Worm (Caenorhabditis elegans): ENCODE measurements around the gene tiar-1.

The tiar-1 gene

ce11 chrII:5688959-5689358 lies 25.7 kb downstream of the tiar-1 start, which contains the start of gene C25H3.11:
TSS of gene C25H3.11 (minus strand) at chrII:5689040.
- TF ChIP-seq F10E7.11 (tag; optimal IDR thresholded peaks at IDR 0.05) (no peak), lsl-1 (GFP tag; optimal IDR thresholded peaks at IDR 0.05) (no peak), attf-3 (GFP tag; conservative IDR thresholded peaks at IDR 0.05) (no peak), ceh-40 (GFP tag; IDR thresholded peaks at IDR 0.05) (no peak), rec-8 (tag; optimal IDR thresholded peaks at IDR 0.05) (no peak), bed-2 (GFP tag; IDR thresholded peaks at IDR 0.05) (no peak), ets-4 (GFP tag; optimal IDR thresholded peaks at IDR 0.05) (no peak), nhr-80 (tag; optimal IDR thresholded peaks at IDR 0.05) (peak; percentile 61), fkh-3 (tag; optimal IDR thresholded peaks at IDR 0.05) (no peak), snpc-1.3 (tag; optimal IDR thresholded peaks at IDR 0.05; ENCODE audit: insufficient read depth) (no peak), die-1 (tag; optimal IDR thresholded peaks at IDR 0.05) (no peak), B0261.1 (tag; optimal IDR thresholded peaks at IDR 0.05) (no peak), nfya-1 (tag; optimal IDR thresholded peaks at IDR 0.05; ENCODE audit: borderline replicate concordance, insufficient read depth) (no peak), dox-1 (GFP tag; IDR thresholded peaks at IDR 0.05) (peak; percentile 71), pbrm-1 (GFP tag; IDR thresholded peaks at IDR 0.05) (peak; percentile 7; the same call in 1 of the 2 replicates), attf-5 (GFP tag; optimal IDR thresholded peaks at IDR 0.05) (peak; percentile 79), ztf-28 (GFP tag; IDR thresholded peaks at IDR 0.05) (no peak), zfh-2 (GFP tag; conservative IDR thresholded peaks at IDR 0.05) (no peak), ztf-25 (GFP tag; IDR thresholded peaks at IDR 0.05) (no peak), athp-1 (tag; optimal IDR thresholded peaks at IDR 0.05) (peak; percentile 17), atf-7 (tag; optimal IDR thresholded peaks at IDR 0.05) (no peak), mxl-1 (tag; optimal IDR thresholded peaks at IDR 0.05) (no peak), ztf-6 (GFP tag; IDR thresholded peaks at IDR 0.05) (no peak), snpc-1.1 (tag; optimal IDR thresholded peaks at IDR 0.05; ENCODE audit: insufficient read depth) (no peak), tbp1 (GFP tag; optimal IDR thresholded peaks at IDR 0.05) (peak; percentile 41), nhr-90 (tag; optimal IDR thresholded peaks at IDR 0.05) (no peak), Y79H2A.3 (GFP tag; conservative IDR thresholded peaks at IDR 0.05) (no peak), him-1 (tag; optimal IDR thresholded peaks at IDR 0.05) (no peak), cebp-1 (GFP tag; IDR thresholded peaks at IDR 0.05) (no peak; the same call in 1 of the 2 replicates), cebp-1 (tag; optimal IDR thresholded peaks at IDR 0.05) (peak; percentile 63), xnd-1 (tag; optimal IDR thresholded peaks at IDR 0.05) (no peak), B0336.3 (GFP tag; IDR thresholded peaks at IDR 0.05) (peak; percentile 31), madf-6 (GFP tag; IDR thresholded peaks at IDR 0.05) (peak; percentile 12; the same call in 1 of the 2 replicates), Y53F4B.3 (GFP tag; IDR thresholded peaks at IDR 0.05) (no peak), madf-10 (tag; optimal IDR thresholded peaks at IDR 0.05) (peak; percentile 10), gei-17 (GFP tag; optimal IDR thresholded peaks at IDR 0.05) (no peak), T26A5.8 (tag; optimal IDR thresholded peaks at IDR 0.05) (no peak), nhr-120 (GFP tag; IDR thresholded peaks at IDR 0.05) (no peak), pha-4 (tag; optimal IDR thresholded peaks at IDR 0.05) (no peak), ceh-79 (tag; optimal IDR thresholded peaks at IDR 0.05) (no peak), B0019.2 (GFP tag; conservative IDR thresholded peaks at IDR 0.05) (no peak), Y67H2A.10 (GFP tag; conservative IDR thresholded peaks at IDR 0.05) (no peak), unc-62 (GFP tag; optimal IDR thresholded peaks at IDR 0.05) (no peak), tbx-9 (tag; optimal IDR thresholded peaks at IDR 0.05; ENCODE audit: borderline replicate concordance) (no peak), egl-44 (GFP tag; IDR thresholded peaks at IDR 0.05) (no peak), F55B11.4 (tag; optimal IDR thresholded peaks at IDR 0.05; ENCODE audit: borderline replicate concordance, insufficient read depth) (no peak), aptf-3 (GFP tag; IDR thresholded peaks at IDR 0.05) (no peak), T07F8.4 (tag; optimal IDR thresholded peaks at IDR 0.05) (no peak), D2030.7 (GFP tag; IDR thresholded peaks at IDR 0.05) (0 out of 2 replicates have a peak, but pooled peaks have one; percentile 21)
